Fruit fly (Drosophila melanogaster): Measurements from ENCODE around the gene CG32269.
A peak's percentile ranks its signal among the peaks of the same experiment; 100 is the strongest.

CG32269 gene

DNA sequence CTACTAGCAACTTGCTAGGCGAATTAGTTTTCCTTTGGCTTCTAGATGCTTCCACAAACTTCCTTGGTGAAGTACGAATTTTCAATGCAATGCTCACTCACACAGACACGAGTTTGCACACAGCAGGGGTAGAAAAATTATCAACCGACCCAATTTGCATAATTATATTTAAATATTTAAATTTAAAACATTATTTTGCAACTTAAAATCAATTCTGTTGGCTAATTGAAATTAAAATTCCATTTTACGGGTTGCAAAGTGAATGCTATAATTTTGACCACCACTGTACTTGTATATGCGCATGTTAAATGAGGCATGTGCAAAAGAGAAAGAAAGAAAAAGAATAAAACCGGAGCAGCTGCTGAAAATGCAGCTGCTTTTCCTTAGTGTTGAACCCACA lies 14.7 kb downstream of the CG32269 start (continued):
- peak; percentile 53 for TF ChIP-seq crol (GFP tag; IDR thresholded peaks at IDR 0.05)
- TF ChIP-seq CG13894 (tag; optimal IDR thresholded peaks at IDR 0.05): peak; percentile 89
- TF ChIP-seq ttk (GFP tag; IDR thresholded peaks at IDR 0.05): peak; percentile 91
- TF ChIP-seq CG7556 (GFP tag; optimal IDR thresholded peaks at IDR 0.05): peak; percentile 92
- TF ChIP-seq Six4 (GFP tag; optimal IDR thresholded peaks at IDR 0.05): peak; percentile 91
- TF ChIP-seq C15 (GFP tag; IDR thresholded peaks at IDR 0.05): peak; percentile 79; the same call in 2 of the 3 replicates
- peak; percentile 88 for TF ChIP-seq Nf-YA (GFP tag; IDR thresholded peaks at IDR 0.05)
- peak; percentile 95 for TF ChIP-seq CG8924 (tag; optimal IDR thresholded peaks at IDR 0.05)
- TF ChIP-seq chm (GFP tag; IDR thresholded peaks at IDR 0.05): peak; percentile 95
- peak; percentile 90 for TF ChIP-seq salm (tag; optimal IDR thresholded peaks at IDR 0.05)
- TF ChIP-seq grn (GFP tag; optimal IDR thresholded peaks at IDR 0.05): peak; percentile 20
- TF ChIP-seq Hr3 (GFP tag; optimal IDR thresholded peaks at IDR 0.05): peak; percentile 89
- TF ChIP-seq CG10147 (GFP tag; optimal IDR thresholded peaks at IDR 0.05): peak; percentile 93
- TF ChIP-seq tap (tag; optimal IDR thresholded peaks at IDR 0.05): peak; percentile 92
- peak; percentile 95 for TF ChIP-seq Ada2b (GFP tag; IDR thresholded peaks at IDR 0.05)
- no peak for TF ChIP-seq shn (GFP tag; optimal IDR thresholded peaks at IDR 0.05)
- TF ChIP-seq nerfin-2 (GFP tag; IDR thresholded peaks at IDR 0.05; ENCODE audit: partially characterized antibody): no peak
- TF ChIP-seq YL-1 (GFP tag; optimal IDR thresholded peaks at IDR 0.05): peak; percentile 74
- TF ChIP-seq gcm (GFP tag; optimal IDR thresholded peaks at IDR 0.05): peak; percentile 95
- no peak for TF ChIP-seq Hmx (GFP tag; optimal IDR thresholded peaks at IDR 0.05)
- TF ChIP-seq trh (GFP tag; optimal IDR thresholded peaks at IDR 0.05): peak; percentile 68
- TF ChIP-seq CG17612 (GFP tag; IDR thresholded peaks at IDR 0.05): peak; percentile 70
- peak; percentile 94 for TF ChIP-seq CG10366 (GFP tag; IDR thresholded peaks at IDR 0.05)
- peak; percentile 90 for TF ChIP-seq CG32767 (GFP tag; IDR thresholded peaks at IDR 0.05)
- no peak for TF ChIP-seq Dll (GFP tag; IDR thresholded peaks at IDR 0.05; ENCODE audit: partially characterized antibody)
- TF ChIP-seq CG18764 (GFP tag; optimal IDR thresholded peaks at IDR 0.05): peak; percentile 85
- peak; percentile 95 for TF ChIP-seq HLH3B (GFP tag; IDR thresholded peaks at IDR 0.05)
- TF ChIP-seq chif (GFP tag; optimal IDR thresholded peaks at IDR 0.05): peak; percentile 47 to 57
- peak in 1 of 2 experiments; percentile 11 for TF ChIP-seq insv (GFP tag; optimal IDR thresholded peaks at IDR 0.05)
- peak; percentile 92; the same call in 2 of the 3 replicates for TF ChIP-seq otp (GFP tag; IDR thresholded peaks at IDR 0.05)
- peak; percentile 96 for TF ChIP-seq sens (GFP tag)
- TF ChIP-seq zfh1 (GFP tag; IDR thresholded peaks at IDR 0.05): peak; percentile 95
- no peak for TF ChIP-seq gfzf (GFP tag; optimal IDR thresholded peaks at IDR 0.05)
- peak; percentile 79 for TF ChIP-seq bab2 (GFP tag; optimal IDR thresholded peaks at IDR 0.05)
- peak; percentile 94 for TF ChIP-seq slbo (GFP tag; IDR thresholded peaks at IDR 0.05)
- TF ChIP-seq CG13287 (GFP tag; IDR thresholded peaks at IDR 0.05; ENCODE audit: partially characterized antibody): no peak
- no peak for TF ChIP-seq Scr (GFP tag; IDR thresholded peaks at IDR 0.05; ENCODE audit: partially characterized antibody)
- peak; percentile 96 for TF ChIP-seq Sox102F (GFP tag; optimal IDR thresholded peaks at IDR 0.05)
- peak; percentile 72 for TF ChIP-seq toy (GFP tag; IDR thresholded peaks at IDR 0.05)
- peak; percentile 80 for TF ChIP-seq CG12942 (GFP tag; optimal IDR thresholded peaks at IDR 0.05)
- peak; percentile 86 for TF ChIP-seq CG18476 (GFP tag; optimal IDR thresholded peaks at IDR 0.05)
- TF ChIP-seq CG6791 (GFP tag; IDR thresholded peaks at IDR 0.05; ENCODE audit: partially characterized antibody): no peak
- TF ChIP-seq Hr39 (optimal IDR thresholded peaks at IDR 0.05): no peak
- peak; percentile 93 for TF ChIP-seq Rx (GFP tag; IDR thresholded peaks at IDR 0.05)
- TF ChIP-seq CG33557 (GFP tag; optimal IDR thresholded peaks at IDR 0.05): peak; percentile 79
- TF ChIP-seq dm (GFP tag; optimal IDR thresholded peaks at IDR 0.05): no peak
- TF ChIP-seq cwo (GFP tag; optimal IDR thresholded peaks at IDR 0.05): peak; percentile 89
- TF ChIP-seq slou (GFP tag; optimal IDR thresholded peaks at IDR 0.05): no peak
- TF ChIP-seq nmo (GFP tag; optimal IDR thresholded peaks at IDR 0.05): peak; percentile 96
- peak; percentile 75 for TF ChIP-seq dan (GFP tag; IDR thresholded peaks at IDR 0.05)
- peak; percentile 68; the same call in 2 of the 3 replicates for TF ChIP-seq CG11560 (tag; IDR thresholded peaks at IDR 0.05)
- TF ChIP-seq HHEX (GFP tag; optimal IDR thresholded peaks at IDR 0.05): peak; percentile 94
